Worm (Caenorhabditis elegans) whole organism, late embryonic: ENCODE data around the gene Y56A3A.16.

Experiments used
- C08G9.2 ChIP-seq: sonication (generic microtip); optimal IDR thresholded peaks from 2 replicates; lab custom pipeline; 2016; ENCODE audit warnings: mild to moderate bottlenecking, missing genetic modification characterization, moderate library complexity, missing compliant biosample characterization
- C38D4.7 ChIP-seq: fragments of 200-800 bp; sonication (Bioruptor generic); optimal IDR thresholded peaks from 2 replicates; lab custom pipeline; 2018; ENCODE audit warnings: mild to moderate bottlenecking, missing genetic modification characterization, moderate library complexity, missing compliant biosample characterization
- K02D7.2 ChIP-seq: sonication (generic microtip); optimal IDR thresholded peaks from 2 replicates; lab custom pipeline; 2017; ENCODE audit warnings: mild to moderate bottlenecking, missing genetic modification characterization, missing compliant biosample characterization
- K09A11.1 ChIP-seq: sonication (generic microtip); optimal IDR thresholded peaks from 2 replicates; lab custom pipeline; 2017; ENCODE audit warnings: antibody characterized with exemption, mild to moderate bottlenecking, missing genetic modification characterization, missing compliant biosample characterization; ENCODE audit not compliant: insufficient read depth
- T23F11.4 ChIP-seq: fragments of 200-800 bp; sonication (Bioruptor generic); optimal IDR thresholded peaks from 2 replicates; lab custom pipeline; 2018; ENCODE audit warnings: mild to moderate bottlenecking, missing genetic modification characterization, missing compliant biosample characterization
- ama-1 ChIP-seq: fragments of 150-350 bp; optimal IDR thresholded peaks from 2 replicates; lab custom pipeline; 2014
- ceh-18 ChIP-seq: sonication (generic microtip); optimal IDR thresholded peaks from 2 replicates; lab custom pipeline; 2016; ENCODE audit warnings: missing genetic modification characterization, missing compliant biosample characterization
- ceh-19 ChIP-seq: fragments of 200-800 bp; sonication (Bioruptor generic); optimal IDR thresholded peaks from 2 replicates; lab custom pipeline; 2018; ENCODE audit warnings: mild to moderate bottlenecking, missing genetic modification characterization, missing compliant biosample characterization
- ceh-2 ChIP-seq: sonication (generic microtip); optimal IDR thresholded peaks from 2 replicates; lab custom pipeline; 2016; ENCODE audit warnings: missing genotype, missing genetic modification characterization, missing compliant biosample characterization
- ceh-48 ChIP-seq: sonication (generic microtip); optimal IDR thresholded peaks from 2 replicates; lab custom pipeline; 2016; ENCODE audit warnings: missing genetic modification characterization, inconsistent platforms, missing compliant biosample characterization
- ceh-6 ChIP-seq: fragments of 200-800 bp; sonication (Bioruptor generic); optimal IDR thresholded peaks from 2 replicates; lab custom pipeline; 2018; ENCODE audit warnings: mild to moderate bottlenecking, missing genetic modification characterization, missing compliant biosample characterization
- ceh-9 ChIP-seq: sonication (generic microtip); optimal IDR thresholded peaks from 2 replicates; lab custom pipeline; 2016; ENCODE audit warnings: mild to moderate bottlenecking, missing genetic modification characterization, inconsistent platforms, missing compliant biosample characterization
- che-1 ChIP-seq: sonication (generic microtip); optimal IDR thresholded peaks from 2 replicates; lab custom pipeline; 2016; ENCODE audit warnings: mild to moderate bottlenecking, missing genetic modification characterization, missing compliant biosample characterization
- dmd-4 ChIP-seq: sonication (generic microtip); optimal IDR thresholded peaks from 2 replicates; lab custom pipeline; 2016; ENCODE audit warnings: borderline replicate concordance, missing genetic modification characterization, missing compliant biosample characterization
- elt-2 ChIP-seq: sonication (generic microtip); optimal IDR thresholded peaks from 2 replicates; lab custom pipeline; 2016; ENCODE audit warnings: missing genetic modification reagents, missing genetic modification characterization, missing compliant biosample characterization
- elt-4 ChIP-seq: sonication (generic microtip); optimal IDR thresholded peaks from 2 replicates; lab custom pipeline; 2016; ENCODE audit warnings: missing genetic modification characterization, missing compliant biosample characterization
- fax-1 ChIP-seq: sonication (generic microtip); optimal IDR thresholded peaks from 2 replicates; lab custom pipeline; 2016; ENCODE audit warnings: missing genotype, missing genetic modification characterization, missing compliant biosample characterization
- fkh-10 ChIP-seq: fragments of 150-350 bp; optimal IDR thresholded peaks from 2 replicates; lab custom pipeline; 2014; ENCODE audit warnings: missing biosample characterization, missing genetic modification reagents, missing genetic modification characterization
- hlh-6 ChIP-seq: sonication (generic microtip); optimal IDR thresholded peaks from 2 replicates; lab custom pipeline; 2016; ENCODE audit warnings: missing genotype, missing genetic modification characterization, missing compliant biosample characterization
- lim-6 ChIP-seq: sonication (generic microtip); optimal IDR thresholded peaks from 2 replicates; lab custom pipeline; 2016; ENCODE audit warnings: missing genetic modification characterization, missing compliant biosample characterization
- lin-11 ChIP-seq: fragments of 200-800 bp; sonication (Bioruptor generic); optimal IDR thresholded peaks from 2 replicates; lab custom pipeline; 2018; ENCODE audit warnings: mild to moderate bottlenecking, missing genetic modification characterization, missing compliant biosample characterization
- madf-2 ChIP-seq: sonication (generic microtip); optimal IDR thresholded peaks from 2 replicates; lab custom pipeline; 2017; ENCODE audit warnings: missing genetic modification characterization, missing compliant biosample characterization
- nfya-1 ChIP-seq: sonication (generic microtip); optimal IDR thresholded peaks from 2 replicates; lab custom pipeline; 2017; ENCODE audit warnings: missing genetic modification characterization, mild to moderate bottlenecking, missing compliant biosample characterization, antibody characterized with exemption, moderate library complexity
- nhr-11 ChIP-seq: fragments of 150-350 bp; optimal IDR thresholded peaks from 2 replicates; lab custom pipeline; 2014; ENCODE audit warnings: missing biosample characterization, missing genetic modification characterization
- nhr-232 ChIP-seq: sonication (generic microtip); optimal IDR thresholded peaks from 2 replicates; lab custom pipeline; 2016; ENCODE audit warnings: missing genetic modification characterization, missing compliant biosample characterization
- npax-4 ChIP-seq: sonication (generic microtip); optimal IDR thresholded peaks from 2 replicates; lab custom pipeline; 2016; ENCODE audit warnings: missing genetic modification characterization, missing compliant biosample characterization
- odd-2 ChIP-seq: sonication (generic microtip); optimal IDR thresholded peaks from 2 replicates; lab custom pipeline; 2017; ENCODE audit warnings: antibody characterized with exemption, mild to moderate bottlenecking, missing genetic modification characterization, missing compliant biosample characterization
- pat-9 ChIP-seq: fragments of 200-800 bp; sonication (Bioruptor generic); optimal IDR thresholded peaks from 2 replicates; lab custom pipeline; 2018; ENCODE audit warnings: mild to moderate bottlenecking, missing genetic modification characterization, moderate library complexity, missing compliant biosample characterization
- pax-1 ChIP-seq: fragments of 150-350 bp; optimal IDR thresholded peaks from 2 replicates; lab custom pipeline; 2014; ENCODE audit warnings: missing biosample characterization, missing genetic modification characterization
- pqm-1 ChIP-seq: sonication (generic microtip); optimal IDR thresholded peaks from 2 replicates; lab custom pipeline; 2016; ENCODE audit warnings: missing genetic modification characterization, missing compliant biosample characterization
- rnt-1 ChIP-seq: sonication (generic microtip); optimal IDR thresholded peaks from 2 replicates; lab custom pipeline; 2016; ENCODE audit warnings: missing genetic modification characterization, missing compliant biosample characterization
- sox-2 ChIP-seq: fragments of 200-800 bp; sonication (Bioruptor generic); IDR thresholded peaks from 2 replicates; pipeline ENCODE4 v1.3.6; 2022; ENCODE audit warnings: missing genetic modification reagents, missing genetic modification characterization, missing compliant biosample characterization
- sox-4 ChIP-seq: sonication (generic microtip); optimal IDR thresholded peaks from 2 replicates; lab custom pipeline; 2017; ENCODE audit warnings: mild to moderate bottlenecking, missing genetic modification characterization, inconsistent platforms, missing compliant biosample characterization
- syd-9 ChIP-seq: sonication (generic microtip); optimal IDR thresholded peaks from 2 replicates; lab custom pipeline; 2016; ENCODE audit warnings: mild to moderate bottlenecking, missing genetic modification characterization, moderate library complexity, missing compliant biosample characterization
- tbx-2 ChIP-seq: sonication (generic microtip); optimal IDR thresholded peaks from 2 replicates; lab custom pipeline; 2016; ENCODE audit warnings: missing genetic modification characterization, missing compliant biosample characterization
- tbx-7 ChIP-seq: sonication (generic microtip); optimal IDR thresholded peaks from 2 replicates; lab custom pipeline; 2016; ENCODE audit warnings: missing genotype, missing genetic modification characterization, missing compliant biosample characterization
- unc-3 ChIP-seq, 2 experiments: fragments of 200-800 bp in 1 of 2; sonication (Bioruptor generic) in 1 of 2; sonication (generic microtip) in 1 of 2; conservative IDR thresholded peaks in 1 of 2; optimal IDR thresholded peaks in 1 of 2; 2 replicates each; pipeline versions ENCODE4 v1.3.6 to Lab custom; 2016 to 2022; ENCODE audit warnings: missing compliant biosample characterization in 2 of 2, missing genetic modification characterization in 2 of 2, missing genetic modification reagents in 1 of 2
- ztf-16 ChIP-seq: sonication (generic microtip); optimal IDR thresholded peaks from 2 replicates; lab custom pipeline; 2017; ENCODE audit warnings: missing genetic modification characterization, missing compliant biosample characterization

The Y56A3A.16 gene

ce11 chrIII:11900022-11900421, 14.1 kb downstream of the Y56A3A.16 start:
- TF ChIP-seq lim-6 (tag; lab: Kevin White, UChicago) = no peak
- TF ChIP-seq nfya-1 (tag; lab: Kevin White, UChicago) = peak; percentile 60
- no peak for TF ChIP-seq ceh-48 (tag; lab: Kevin White, UChicago)
- TF ChIP-seq nhr-232 (tag; lab: Kevin White, UChicago) = no peak
- no peak for TF ChIP-seq ceh-2 (tag; lab: Kevin White, UChicago)
- no peak for TF ChIP-seq K09A11.1 (tag; lab: Kevin White, UChicago)
- TF ChIP-seq fax-1 (tag; lab: Kevin White, UChicago) = no peak
- TF ChIP-seq npax-4 = no peak

ce11 chrIII:11898169-11898568, 16.0 kb downstream of the Y56A3A.16 start, which contains the start of gene tsen-2:
Gene tsen-2, minus strand, starts transcription at chrIII:11898269.
- TF ChIP-seq C08G9.2 = no peak
- no peak for TF ChIP-seq rnt-1 (tag; lab: Kevin White, UChicago)
- no peak for TF ChIP-seq lim-6 (tag; lab: Kevin White, UChicago)
- TF ChIP-seq lin-11 = no peak
- TF ChIP-seq C38D4.7 (GFP tag; lab: Kevin White, UChicago) = no peak
- TF ChIP-seq elt-2 (tag; lab: Kevin White, UChicago) = no peak
- no peak for TF ChIP-seq pqm-1 (tag; lab: Kevin White, UChicago)
- TF ChIP-seq unc-3 (GFP tag; conservative IDR thresholded peaks at IDR 0.05; lab: Robert Waterston, UW) = no peak
- TF ChIP-seq unc-3 (tag; optimal IDR thresholded peaks at IDR 0.05; lab: Kevin White, UChicago) = no peak
- no peak for TF ChIP-seq nhr-232 (tag; lab: Kevin White, UChicago)
- TF ChIP-seq nhr-11 = no peak
- TF ChIP-seq fkh-10 (GFP tag; lab: Kevin White, UChicago) = no peak
- TF ChIP-seq dmd-4 = no peak
- TF ChIP-seq ceh-48 (tag; lab: Kevin White, UChicago) = no peak

DNA sequence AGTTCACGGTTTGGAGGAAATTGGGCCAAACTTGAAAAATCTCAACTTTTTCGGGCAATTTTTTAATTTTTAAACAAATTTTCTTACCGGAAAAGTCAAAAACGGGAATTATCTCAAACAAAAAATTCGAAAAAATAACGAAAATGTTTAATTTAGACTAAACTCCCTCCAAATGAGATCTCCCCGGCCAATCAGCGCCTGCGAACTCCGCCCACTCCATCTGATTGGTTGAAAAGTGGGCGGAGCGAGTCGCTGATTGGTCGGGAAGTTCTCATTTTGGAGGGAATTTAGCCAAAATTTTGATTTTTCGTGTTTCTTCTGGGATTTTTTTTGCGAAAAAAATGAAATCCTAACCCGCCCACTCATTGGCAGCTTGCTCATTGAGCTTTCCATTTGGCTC, 17.5 kb downstream of the Y56A3A.16 start:
- TF ChIP-seq nfya-1 (tag; lab: Kevin White, UChicago) (peak; percentile 51), ceh-9 (tag; lab: Kevin White, UChicago) (no peak), ztf-16 (tag; lab: Kevin White, UChicago) (no peak), sox-4 (tag; lab: Kevin White, UChicago) (no peak)

DNA sequence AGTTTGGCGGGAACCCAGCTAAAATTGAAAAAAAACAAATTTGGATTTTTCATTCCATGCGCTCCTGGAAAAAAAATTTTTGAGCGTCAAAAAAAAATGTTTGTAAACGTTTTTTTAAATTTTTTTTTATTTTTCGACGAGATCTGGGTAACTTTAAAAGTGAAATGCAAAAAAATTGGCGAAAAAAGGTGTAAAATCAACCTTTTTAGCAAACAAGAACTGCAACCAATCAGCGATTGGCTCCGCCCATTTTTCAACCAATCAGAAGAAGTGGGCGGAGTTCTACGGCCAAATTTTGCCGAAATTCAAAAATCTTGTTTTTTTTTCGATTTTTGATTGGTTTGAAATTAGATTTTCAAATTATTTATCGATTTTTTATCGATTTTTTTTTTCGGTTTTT, 18.6 kb downstream of the Y56A3A.16 start:
- TF ChIP-seq nfya-1 (tag; lab: Kevin White, UChicago) = peak; percentile 72
- no peak for TF ChIP-seq dmd-4
- TF ChIP-seq, all 69 proteins: peak for 1

- TF ChIP-seq madf-2 (tag; lab: Kevin White, UChicago) (no peak), elt-4 (tag; lab: Kevin White, UChicago) (no peak), T23F11.4 (GFP tag; lab: Kevin White, UChicago) (no peak), tbx-7 (tag; lab: Kevin White, UChicago) (no peak), pat-9 (no peak), fkh-10 (GFP tag; lab: Kevin White, UChicago) (no peak), ceh-6 (GFP tag; lab: Kevin White, UChicago) (no peak), ceh-18 (tag; lab: Kevin White, UChicago) (no peak), K02D7.2 (tag; lab: Kevin White, UChicago) (no peak), odd-2 (tag; lab: Kevin White, UChicago) (no peak), syd-9 (tag; lab: Kevin White, UChicago) (no peak)
Measured at ce11 chrIII:11892939-11893338, 21.2 kb downstream of the Y56A3A.16 start, which contains the start of gene Y56A3A.41. Gene Y56A3A.41, minus strand, starts transcription at chrIII:11893039.

DNA sequence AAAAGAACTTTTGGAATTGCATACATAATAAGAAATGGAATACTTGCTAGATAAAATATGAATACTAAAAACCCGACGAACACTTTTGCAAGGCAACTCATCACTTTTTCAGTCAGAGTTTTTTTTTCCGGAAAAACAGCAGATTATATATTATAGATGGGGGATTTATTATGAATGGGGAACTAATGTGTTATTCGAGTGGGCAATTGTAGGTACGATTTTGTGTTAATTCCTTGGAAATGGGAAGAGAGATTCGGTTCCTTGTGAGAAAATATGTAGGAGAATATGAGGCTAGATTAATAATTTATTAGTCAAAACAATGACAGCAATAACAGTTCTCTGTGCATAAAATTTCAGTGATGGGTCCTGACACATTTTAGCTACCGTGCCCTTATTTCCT, 22.8 kb downstream of the Y56A3A.16 start, which contains the start of gene faah-5:
faah-5 (minus strand) TSS at position 101 of the 400 bp plus-strand sequence.
- TF ChIP-seq odd-2 (tag; lab: Kevin White, UChicago) (no peak), hlh-6 (no peak), K02D7.2 (tag; lab: Kevin White, UChicago) (no peak), tbx-2 (no peak), ceh-18 (tag; lab: Kevin White, UChicago) (no peak), ceh-48 (tag; lab: Kevin White, UChicago) (no peak), nhr-232 (tag; lab: Kevin White, UChicago) (no peak), ceh-19 (no peak), pax-1 (tag; lab: Kevin White, UChicago) (no peak), ztf-16 (tag; lab: Kevin White, UChicago) (no peak), che-1 (tag; lab: Kevin White, UChicago) (no peak), unc-3 (GFP tag; conservative IDR thresholded peaks at IDR 0.05; lab: Robert Waterston, UW) (no peak), unc-3 (tag; optimal IDR thresholded peaks at IDR 0.05; lab: Kevin White, UChicago) (no peak), sox-2 (GFP tag; lab: Robert Waterston, UW) (no peak), ama-1 (lab: Kevin White, UChicago) (no peak)
